Worm (Caenorhabditis elegans) whole organism, L1 larva: ENCODE results near the gene fip-2.

Experiments used
- aly-2 ChIP-seq: fragments of 150-350 bp; optimal IDR thresholded peaks from 2 replicates; lab custom pipeline; 2014; ENCODE audit warnings: missing biosample characterization, missing genetic modification characterization
- jun-1 ChIP-seq: fragments of 150-350 bp; optimal IDR thresholded peaks from 2 replicates; lab custom pipeline; 2014; ENCODE audit warnings: missing biosample characterization, missing genetic modification reagents, missing genetic modification characterization
- nhr-237 ChIP-seq: fragments of 150-350 bp; optimal IDR thresholded peaks from 2 replicates; lab custom pipeline; 2014; ENCODE audit warnings: missing biosample characterization, missing genetic modification characterization
- nhr-47 ChIP-seq: sonication (generic microtip); optimal IDR thresholded peaks from 2 replicates; lab custom pipeline; 2016; ENCODE audit warnings: mild to moderate bottlenecking, missing genetic modification characterization, moderate library complexity, missing compliant biosample characterization
- pag-3 ChIP-seq: sonication (generic microtip); optimal IDR thresholded peaks from 2 replicates; lab custom pipeline; 2017; ENCODE audit warnings: missing genetic modification characterization, mild to moderate bottlenecking, missing compliant biosample characterization, antibody characterized with exemption, borderline replicate concordance; ENCODE audit not compliant: insufficient read depth
- unc-62 ChIP-seq: fragments of 150-350 bp; optimal IDR thresholded peaks from 2 replicates; lab custom pipeline; 2014; ENCODE audit warnings: missing biosample characterization, missing genetic modification reagents, missing genetic modification characterization
- zag-1 ChIP-seq: fragments of 150-350 bp; optimal IDR thresholded peaks from 2 replicates; lab custom pipeline; 2014; ENCODE audit warnings: missing biosample characterization, missing genetic modification characterization

DNA sequence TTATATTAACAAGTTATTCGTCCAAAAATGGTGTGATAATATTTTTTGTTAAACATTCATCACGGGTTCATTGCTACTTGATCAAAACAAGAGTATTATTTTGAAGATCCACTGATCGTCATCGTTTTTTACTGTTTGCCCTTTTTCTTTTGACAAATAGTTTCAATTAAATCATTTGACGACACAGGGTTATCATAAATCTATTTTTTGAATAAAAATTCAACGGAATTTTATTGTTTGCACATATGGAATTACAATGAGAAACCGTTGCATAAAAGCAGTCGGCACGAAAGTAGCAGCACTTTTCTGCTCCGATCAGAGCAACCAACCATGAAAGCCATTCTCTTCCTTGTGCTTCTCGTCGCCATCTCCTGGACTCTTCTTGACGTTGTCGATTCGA lies at the start of gene fip-2:
- no peak for TF ChIP-seq aly-2
- no peak for TF ChIP-seq pag-3 (tag; lab: Kevin White, UChicago)
- TF ChIP-seq nhr-47 (tag; lab: Kevin White, UChicago) = no peak
- no peak for TF ChIP-seq unc-62 (GFP tag; lab: Kevin White, UChicago)
- TF ChIP-seq jun-1 (tag; lab: Kevin White, UChicago) = no peak
- TF ChIP-seq zag-1 (tag; lab: Kevin White, UChicago) = no peak
- TF ChIP-seq nhr-237 (tag; lab: Kevin White, UChicago) = no peak
